Fruit fly (Drosophila melanogaster) S2 (cell line): Measurements from ENCODE around the gene CG32264.

ENCODE experiments used
- CG8478 ChIP-seq: fragments of >200 bp; optimal IDR thresholded peaks from 2 replicates; lab custom pipeline; 2018
- CTCF ChIP-seq, 2 experiments: fragments of >200 bp; optimal IDR thresholded peaks; 2 replicates each; lab custom pipeline; 2018

DNA sequence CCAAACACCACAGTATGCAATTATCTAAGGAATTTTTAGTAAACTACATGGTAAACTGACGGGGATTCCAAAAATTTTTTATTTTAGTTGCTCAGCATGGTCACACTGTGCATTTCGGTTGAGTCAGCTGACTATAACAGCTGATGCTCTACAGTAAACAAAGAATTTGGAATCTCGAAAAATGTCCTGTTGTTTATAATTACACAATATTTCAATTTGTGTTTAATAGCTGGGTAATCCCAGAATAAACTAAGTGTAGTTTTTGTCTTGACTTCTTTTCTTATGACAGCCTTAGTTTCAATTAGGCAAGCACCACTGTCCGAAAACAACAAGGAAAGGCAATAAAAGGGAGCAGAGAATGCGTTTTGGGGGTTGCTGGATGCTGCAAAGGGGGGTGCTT lies 20.6 kb downstream of the CG32264 start:
- no peak for TF ChIP-seq CG8478
- TF ChIP-seq CTCF (optimal IDR thresholded peaks at IDR 0.05; lab: Kevin White, UChicago), result no peak
